Worm (Caenorhabditis elegans) whole organism, mixed stage, embryonic: ENCODE measurements around the gene C33D9.6.

ENCODE experiments used
- bed-3 ChIP-seq: fragments of 200-800 bp; sonication (Bioruptor generic); optimal IDR thresholded peaks from 3 replicates; lab custom pipeline; 2018; ENCODE audit warnings: mild to moderate bottlenecking, missing genetic modification characterization, moderate library complexity, missing compliant biosample characterization
- nhr-28 ChIP-seq: fragments of 150-350 bp; optimal IDR thresholded peaks from 2 replicates; lab custom pipeline; 2014; ENCODE audit warnings: missing biosample characterization, missing genetic modification characterization
- unc-39 ChIP-seq: fragments of 150-350 bp; optimal IDR thresholded peaks from 2 replicates; lab custom pipeline; 2014; ENCODE audit warnings: missing biosample characterization, missing genetic modification characterization
- unc-62 ChIP-seq: fragments of 150-350 bp; optimal IDR thresholded peaks from 2 replicates; lab custom pipeline; 2014; ENCODE audit warnings: missing biosample characterization, missing genetic modification reagents, missing genetic modification characterization

- TF ChIP-seq unc-62 (GFP tag; lab: Kevin White, UChicago) (no peak), nhr-28 (tag; lab: Kevin White, UChicago) (no peak), bed-3 (no peak), unc-39 (tag; lab: Kevin White, UChicago) (no peak)
These were observed 32.2 kb downstream of the C33D9.6 start, which contains the start of the genes F20C5.7 and parg-1 for ce11 chrIV:8745591-8746302.
